Worm (Caenorhabditis elegans) whole organism, early embryonic: ENCODE results near the gene F25F2.1.

ENCODE experiments used
- B0310.2 ChIP-seq: sonication (generic microtip); optimal IDR thresholded peaks from 2 replicates; lab custom pipeline; 2016; ENCODE audit warnings: mild to moderate bottlenecking, missing genetic modification characterization, missing compliant biosample characterization
- aly-1 ChIP-seq: sonication (generic microtip); optimal IDR thresholded peaks from 2 replicates; lab custom pipeline; 2016; ENCODE audit warnings: missing genetic modification characterization, missing compliant biosample characterization
- ama-1 ChIP-seq: fragments of 150-350 bp; optimal IDR thresholded peaks from 2 replicates; lab custom pipeline; 2014
- ceh-13 ChIP-seq: fragments of 200-800 bp; sonication (Bioruptor generic); optimal IDR thresholded peaks from 2 replicates; lab custom pipeline; 2018; ENCODE audit warnings: mild to moderate bottlenecking, missing genetic modification characterization, missing compliant biosample characterization
- ets-7 ChIP-seq: sonication (generic microtip); optimal IDR thresholded peaks from 2 replicates; lab custom pipeline; 2016; ENCODE audit warnings: missing genotype, missing genetic modification characterization, missing compliant biosample characterization
- flt-1 ChIP-seq: fragments of 200-800 bp; sonication (Bioruptor generic); IDR thresholded peaks from 2 replicates; pipeline ENCODE4 v1.3.6; 2022; ENCODE audit warnings: missing genetic modification characterization, missing compliant biosample characterization
- hnd-1 ChIP-seq: sonication (generic microtip); optimal IDR thresholded peaks from 2 replicates; lab custom pipeline; 2016; ENCODE audit warnings: missing genetic modification characterization, missing compliant biosample characterization
- pes-1 ChIP-seq: fragments of 200-800 bp; sonication (Bioruptor generic); IDR thresholded peaks from 2 replicates; pipeline ENCODE4 v1.3.6; 2022; ENCODE audit warnings: missing genetic modification reagents, missing genetic modification characterization, missing compliant biosample characterization
- scrt-1 ChIP-seq: fragments of 200-800 bp; sonication (Bioruptor generic); IDR thresholded peaks from 2 replicates; pipeline ENCODE4 v1.3.6; 2022; ENCODE audit warnings: missing genetic modification characterization, missing compliant biosample characterization
- sea-1 ChIP-seq: fragments of 200-800 bp; sonication (Bioruptor generic); conservative IDR thresholded peaks from 2 replicates; pipeline ENCODE4 v1.3.6; 2022; ENCODE audit warnings: missing genetic modification characterization, missing compliant biosample characterization
- tbx-11 ChIP-seq: fragments of 200-800 bp; sonication (Bioruptor generic); IDR thresholded peaks from 2 replicates; pipeline ENCODE4 v1.3.6; 2022; ENCODE audit warnings: missing genetic modification characterization, missing compliant biosample characterization
- tbx-37 ChIP-seq: fragments of 200-800 bp; sonication (Bioruptor generic); conservative IDR thresholded peaks from 2 replicates; pipeline ENCODE4 v1.3.6; 2022; ENCODE audit warnings: missing genetic modification reagents, missing genetic modification characterization, missing compliant biosample characterization
- tra-4 ChIP-seq: sonication (generic microtip); optimal IDR thresholded peaks from 2 replicates; lab custom pipeline; 2017; ENCODE audit warnings: missing genetic modification characterization, missing compliant biosample characterization

DNA sequence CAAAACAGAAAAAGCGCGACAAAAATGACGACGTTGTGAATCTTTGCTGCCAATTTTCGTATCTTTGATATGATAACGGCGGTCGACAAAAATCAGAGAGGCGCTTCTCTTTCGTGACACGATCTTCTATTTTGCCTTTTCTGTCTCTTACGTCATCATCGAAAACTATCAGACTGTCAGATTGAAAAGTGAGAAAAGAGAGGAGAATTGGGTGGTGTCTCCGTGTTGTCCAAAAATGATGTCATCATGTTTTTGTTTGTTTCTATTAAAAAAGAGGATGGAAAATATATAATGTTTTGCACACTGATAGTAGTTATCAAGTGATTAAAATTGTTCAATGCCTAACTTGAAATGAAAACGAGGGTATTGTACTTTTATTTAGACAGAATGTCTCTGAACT is 12.6 kb upstream of the F25F2.1 start:
- TF ChIP-seq scrt-1 (GFP tag; lab: Robert Waterston, UW): no peak
- TF ChIP-seq tra-4: no peak
- no peak for TF ChIP-seq sea-1 (GFP tag; lab: Robert Waterston, UW)
- TF ChIP-seq ama-1: no peak
- no peak for TF ChIP-seq tbx-11 (GFP tag; lab: Robert Waterston, UW)
- no peak for TF ChIP-seq ets-7 (tag; lab: Kevin White, UChicago)
- TF ChIP-seq flt-1 (GFP tag; lab: Robert Waterston, UW): no peak
- no peak for TF ChIP-seq ceh-13 (GFP tag; lab: Kevin White, UChicago)
- TF ChIP-seq B0310.2 (tag; lab: Kevin White, UChicago): no peak
- TF ChIP-seq hnd-1 (tag; lab: Kevin White, UChicago): no peak
- TF ChIP-seq aly-1 (tag; lab: Kevin White, UChicago): no peak
- TF ChIP-seq pes-1 (GFP tag; lab: Robert Waterston, UW): no peak
- TF ChIP-seq tbx-37 (GFP tag; lab: Robert Waterston, UW): no peak
